Fruit fly (Drosophila melanogaster) S2 (cell line): Measurements from ENCODE around the gene ppk24.

ENCODE experiments used
- CG8478 ChIP-seq: fragments of >200 bp; optimal IDR thresholded peaks from 2 replicates; lab custom pipeline; 2018
- CTCF ChIP-seq, 2 experiments: fragments of >200 bp; optimal IDR thresholded peaks; 2 replicates each; lab custom pipeline; 2018

Gene ppk24

DNA sequence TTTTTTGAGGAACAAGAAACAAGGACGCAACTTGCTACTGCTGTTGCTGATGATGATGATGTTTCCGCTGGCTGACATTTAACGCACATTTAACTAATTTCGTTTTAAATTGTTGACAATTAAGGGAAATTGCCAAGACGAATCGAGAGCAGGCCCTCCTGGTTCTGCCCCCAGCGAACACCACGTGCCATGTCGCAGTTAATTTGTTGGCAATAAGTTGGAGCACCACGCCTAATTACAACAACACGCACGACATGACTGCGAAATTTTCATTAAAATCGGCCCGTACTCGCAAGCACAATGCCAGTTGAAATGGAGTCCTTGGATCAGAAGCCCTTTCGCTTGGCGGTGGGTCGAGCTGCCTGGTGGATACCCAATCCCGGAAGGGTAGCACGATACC, at the start of gene ppk24:
Gene ppk24 (plus strand): TSS at position 301 of the 400 bp plus-strand sequence.
- no peak for TF ChIP-seq CTCF (optimal IDR thresholded peaks at IDR 0.05; lab: Kevin White, UChicago)
- no peak for TF ChIP-seq CG8478 (lab: Kevin White, UChicago)

DNA sequence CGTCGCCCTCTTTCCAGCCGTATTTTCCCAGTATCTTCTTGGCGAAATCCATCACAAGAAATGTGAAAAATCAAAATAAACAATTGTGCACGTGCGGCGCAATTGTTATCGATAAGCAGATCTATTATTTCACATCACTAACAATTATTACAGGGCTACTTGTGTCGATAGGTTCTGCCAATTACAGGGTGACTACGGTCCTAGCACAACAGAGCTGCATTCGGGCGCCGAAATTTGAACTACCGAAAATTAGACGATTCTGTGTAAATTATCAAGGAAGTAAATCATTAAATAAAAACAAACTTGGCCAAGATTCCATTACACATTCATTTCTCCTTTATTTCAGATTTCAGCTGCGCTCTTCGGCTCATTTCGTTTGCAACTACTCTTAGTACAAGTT, 49.7 kb upstream of the ppk24 start, which contains the start of gene CG15561:
Gene CG15561 (minus strand): TSS at position 113 of the 400 bp plus-strand sequence.
- TF ChIP-seq CG8478 (lab: Kevin White, UChicago), result no peak

DNA sequence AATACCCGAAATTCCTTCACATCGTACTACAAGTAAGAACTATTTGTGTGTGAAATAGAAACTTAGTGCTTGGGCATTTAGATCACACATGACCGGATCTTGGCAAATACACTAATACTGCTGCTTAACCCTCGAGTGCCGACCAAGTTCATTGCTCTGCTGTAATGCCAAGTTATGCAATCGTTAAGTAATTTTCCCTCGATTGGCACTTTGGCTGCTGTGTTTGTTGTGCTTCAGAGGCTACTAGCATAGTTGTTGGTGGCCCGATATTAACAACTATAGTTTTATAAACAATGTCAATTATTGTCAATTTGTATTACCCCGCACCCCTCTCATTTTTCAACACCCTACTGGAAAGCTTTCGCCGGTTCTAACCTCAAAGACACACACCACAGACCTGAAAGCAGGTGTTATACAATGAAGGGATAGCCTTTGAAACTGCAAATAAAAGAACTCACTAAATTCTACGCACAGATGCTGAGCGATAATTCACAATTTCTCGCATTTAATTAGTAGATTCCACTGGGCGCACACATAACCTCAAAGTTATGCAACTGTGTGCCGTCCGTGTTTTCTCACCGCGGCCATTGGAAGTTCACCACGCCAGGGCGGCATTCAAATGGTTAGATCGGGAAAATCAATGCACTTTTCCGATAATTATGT, 47.2 kb upstream of the ppk24 start:
- no peak for TF ChIP-seq CG8478 (lab: Kevin White, UChicago)
- TF ChIP-seq CTCF (optimal IDR thresholded peaks at IDR 0.05; lab: Kevin White, UChicago), result no peak

DNA sequence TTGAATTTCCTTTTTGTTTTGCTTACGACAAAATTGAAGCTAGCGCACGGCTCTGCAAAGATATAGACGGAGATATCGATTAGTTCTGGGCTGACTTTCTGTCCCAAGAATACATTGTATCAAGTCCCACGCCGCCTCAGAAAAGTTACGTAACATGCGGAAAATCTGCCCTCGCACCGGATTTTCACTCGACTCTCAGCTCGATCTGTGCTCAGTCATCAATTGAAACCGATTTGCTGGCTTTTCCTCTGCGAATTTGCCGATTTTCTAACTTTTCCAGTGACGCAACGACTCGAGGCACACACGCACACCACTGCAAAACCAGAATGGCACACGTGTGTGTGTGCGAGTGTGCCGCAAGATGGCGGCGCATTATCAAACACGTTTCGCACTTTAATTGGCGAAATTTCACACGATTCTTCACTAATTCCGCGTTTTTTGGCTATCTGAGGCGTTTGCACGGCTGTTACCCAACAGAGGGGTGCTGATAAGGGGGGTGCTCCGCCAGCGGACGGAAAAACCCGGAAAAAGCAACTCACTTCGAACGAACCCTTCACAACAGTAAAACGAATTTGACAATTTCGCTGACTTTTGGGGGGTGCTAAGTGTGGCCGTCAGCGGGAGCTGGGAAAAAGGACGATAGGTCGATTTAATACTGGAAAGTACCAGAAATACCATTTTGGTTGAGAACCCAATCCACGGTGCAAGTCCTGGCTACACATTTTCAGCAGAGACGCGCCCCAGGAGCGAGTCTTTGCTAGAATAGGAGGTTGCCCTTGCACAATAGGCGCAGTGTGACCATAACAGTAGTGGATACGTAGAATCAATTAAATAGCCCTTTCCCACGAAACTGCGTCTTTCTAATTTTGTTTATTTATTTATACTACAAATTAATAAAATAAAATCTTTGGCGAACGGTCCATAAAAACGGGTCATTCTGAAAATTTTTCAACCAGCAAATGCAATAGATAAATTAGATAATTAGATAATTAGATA, 46.2 kb upstream of the ppk24 start, which contains the start of gene ATPsynC:
Gene ATPsynC (minus strand): TSS at position 634 of the 996 bp plus-strand sequence.
- peak; percentile 75 to 82 for TF ChIP-seq CTCF (optimal IDR thresholded peaks at IDR 0.05; lab: Kevin White, UChicago)
- TF ChIP-seq CG8478 (lab: Kevin White, UChicago), result no peak

DNA sequence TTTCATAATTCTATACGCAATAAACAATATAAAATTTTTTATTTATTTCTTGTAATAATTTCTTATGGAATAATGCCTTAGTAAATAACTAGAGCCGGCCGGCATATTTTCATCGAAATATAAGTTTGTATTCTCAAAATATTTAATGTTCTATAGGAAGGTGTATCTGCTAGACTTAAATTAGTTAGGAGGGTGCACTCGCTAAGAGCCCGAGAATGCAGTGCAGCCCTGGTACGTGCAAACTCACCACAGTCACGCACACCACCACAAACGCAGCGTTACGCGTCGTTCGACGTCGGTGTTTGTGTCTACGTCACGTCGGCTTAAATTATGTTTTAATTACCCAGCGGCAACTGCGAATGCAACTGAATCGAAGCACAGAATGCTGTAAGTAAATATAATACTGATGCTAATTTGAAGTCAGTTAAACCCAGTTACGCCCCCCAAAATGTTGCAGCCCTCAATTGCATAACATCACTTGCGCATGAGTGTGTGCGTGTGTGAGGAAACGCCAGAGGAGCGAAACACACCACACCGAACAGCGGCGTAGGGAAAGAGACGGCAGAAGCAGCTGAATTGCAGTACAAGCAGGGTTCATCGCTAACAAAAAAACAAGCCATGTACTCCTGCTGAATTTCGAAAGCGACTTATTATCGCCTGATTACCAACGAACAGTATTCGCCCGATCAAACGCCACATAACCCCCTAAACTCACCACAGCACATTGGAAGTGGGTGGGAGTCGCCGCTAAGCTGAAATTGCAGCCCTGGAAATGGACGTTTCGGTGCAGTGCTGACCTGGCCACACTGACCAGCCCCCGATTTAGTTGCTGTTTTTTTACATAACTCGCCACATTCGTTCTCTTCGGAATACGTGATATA, 44.8 kb upstream of the ppk24 start, which contains the start of gene CG12054:
Gene CG12054 (plus strand): TSS at position 247 of the 881 bp plus-strand sequence.
- no peak for TF ChIP-seq CG8478 (lab: Kevin White, UChicago)
- TF ChIP-seq CTCF (optimal IDR thresholded peaks at IDR 0.05; lab: Kevin White, UChicago), result peak; percentile 55 to 58

DNA sequence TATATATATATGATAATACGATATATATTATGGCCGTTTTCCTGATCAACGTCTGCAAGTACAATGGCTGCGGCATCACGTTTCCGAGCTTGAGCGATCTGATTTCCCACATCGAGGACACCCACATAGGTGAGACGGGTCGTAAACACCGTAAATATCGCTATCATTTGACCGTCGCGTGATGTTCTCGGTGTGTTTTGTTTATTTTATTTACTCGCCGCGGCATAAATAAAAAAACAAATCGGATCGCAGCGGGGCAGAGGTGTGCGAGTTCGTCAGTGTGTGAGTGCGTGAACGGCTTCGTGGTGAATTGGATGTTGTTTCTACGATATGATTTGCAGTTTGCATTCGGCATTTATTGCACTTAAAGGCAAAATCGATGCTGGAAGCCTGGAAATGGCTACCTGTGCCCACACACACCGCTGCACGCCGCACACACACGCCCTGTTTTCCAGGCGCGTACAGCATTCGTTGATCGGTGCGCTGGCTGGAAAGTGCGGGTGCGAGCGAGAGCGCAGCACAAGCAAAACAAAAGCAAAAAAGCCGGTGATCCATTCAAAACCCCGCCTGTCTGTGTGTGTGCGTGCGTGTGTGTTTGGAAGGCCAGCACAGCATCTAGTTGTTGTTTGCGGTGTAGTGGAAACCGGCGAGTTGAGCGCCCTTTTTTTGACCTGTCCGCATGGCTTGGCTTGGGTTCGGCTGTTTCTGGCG, 44.0 kb upstream of the ppk24 start:
- TF ChIP-seq CG8478 (lab: Kevin White, UChicago), result no peak
- no peak for TF ChIP-seq CTCF (optimal IDR thresholded peaks at IDR 0.05; lab: Kevin White, UChicago)

DNA sequence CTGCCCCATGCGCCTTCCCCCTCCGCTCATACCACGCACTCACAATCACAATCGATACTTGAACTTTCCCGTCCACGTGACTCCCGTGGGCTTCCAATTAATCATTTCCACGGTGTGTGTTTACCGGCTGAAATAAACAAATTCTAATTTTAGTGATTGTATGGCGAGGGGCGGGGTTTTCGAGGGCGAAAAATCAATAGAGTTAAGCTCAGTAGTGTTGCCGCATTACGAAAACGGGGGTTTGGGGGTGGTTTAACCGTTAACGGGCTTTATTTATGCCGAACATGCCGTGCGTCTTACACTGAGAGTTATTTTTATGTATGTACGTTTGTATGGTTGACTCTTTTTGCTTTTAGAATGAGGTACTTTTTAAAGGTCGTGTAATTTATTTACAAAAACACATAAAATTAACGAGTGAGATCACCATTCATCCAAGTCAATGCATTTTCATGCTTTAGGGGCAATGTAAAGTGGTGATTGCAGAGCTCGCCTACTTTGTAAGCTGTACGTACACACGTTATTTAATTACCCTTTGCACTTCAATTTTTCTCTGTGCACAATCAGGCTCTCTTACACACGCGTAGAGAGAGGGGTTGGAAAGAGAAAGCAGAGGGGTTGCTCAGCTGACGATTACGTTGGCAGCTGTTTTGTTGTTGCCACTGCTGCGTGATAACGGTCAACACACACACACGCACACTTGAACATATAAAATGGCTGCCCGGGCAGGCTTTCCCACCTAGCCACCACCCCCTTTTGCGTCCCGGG, 43.2 kb upstream of the ppk24 start:
- TF ChIP-seq CG8478 (lab: Kevin White, UChicago), result no peak
- no peak for TF ChIP-seq CTCF (optimal IDR thresholded peaks at IDR 0.05; lab: Kevin White, UChicago)

DNA sequence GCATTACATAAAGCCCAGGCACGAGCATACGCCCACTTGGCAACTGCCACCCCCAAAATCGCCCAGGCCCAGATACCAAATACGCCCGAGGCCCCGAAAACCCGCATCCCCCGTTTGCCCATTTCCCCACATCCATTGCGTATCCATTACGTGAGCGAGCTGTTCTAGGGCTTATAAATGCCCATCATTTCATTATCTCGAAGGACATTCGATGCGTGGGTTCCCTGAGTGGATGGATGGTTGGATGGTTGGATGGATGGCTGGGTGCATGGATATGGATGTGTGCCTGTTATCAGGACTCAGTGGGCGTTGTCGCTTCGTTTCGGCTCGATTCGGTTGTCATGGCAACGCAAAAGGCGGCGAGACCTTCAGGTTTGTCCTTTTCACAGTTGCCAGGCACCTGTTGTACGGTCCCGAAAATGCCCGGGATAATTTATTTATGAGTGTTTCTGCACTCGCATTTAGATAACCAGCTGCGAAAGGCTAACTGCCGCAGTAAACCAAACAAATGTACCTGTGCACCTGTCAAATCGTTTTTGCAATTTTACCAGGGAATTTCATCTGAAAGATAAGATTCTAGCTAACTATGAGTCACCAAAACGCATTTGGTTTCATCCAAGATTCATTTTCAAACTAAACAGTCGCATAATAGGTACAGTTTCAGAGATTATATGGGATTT, 42.5 kb upstream of the ppk24 start:
- no peak for TF ChIP-seq CG8478 (lab: Kevin White, UChicago)
- no peak for TF ChIP-seq CTCF (optimal IDR thresholded peaks at IDR 0.05; lab: Kevin White, UChicago)

DNA sequence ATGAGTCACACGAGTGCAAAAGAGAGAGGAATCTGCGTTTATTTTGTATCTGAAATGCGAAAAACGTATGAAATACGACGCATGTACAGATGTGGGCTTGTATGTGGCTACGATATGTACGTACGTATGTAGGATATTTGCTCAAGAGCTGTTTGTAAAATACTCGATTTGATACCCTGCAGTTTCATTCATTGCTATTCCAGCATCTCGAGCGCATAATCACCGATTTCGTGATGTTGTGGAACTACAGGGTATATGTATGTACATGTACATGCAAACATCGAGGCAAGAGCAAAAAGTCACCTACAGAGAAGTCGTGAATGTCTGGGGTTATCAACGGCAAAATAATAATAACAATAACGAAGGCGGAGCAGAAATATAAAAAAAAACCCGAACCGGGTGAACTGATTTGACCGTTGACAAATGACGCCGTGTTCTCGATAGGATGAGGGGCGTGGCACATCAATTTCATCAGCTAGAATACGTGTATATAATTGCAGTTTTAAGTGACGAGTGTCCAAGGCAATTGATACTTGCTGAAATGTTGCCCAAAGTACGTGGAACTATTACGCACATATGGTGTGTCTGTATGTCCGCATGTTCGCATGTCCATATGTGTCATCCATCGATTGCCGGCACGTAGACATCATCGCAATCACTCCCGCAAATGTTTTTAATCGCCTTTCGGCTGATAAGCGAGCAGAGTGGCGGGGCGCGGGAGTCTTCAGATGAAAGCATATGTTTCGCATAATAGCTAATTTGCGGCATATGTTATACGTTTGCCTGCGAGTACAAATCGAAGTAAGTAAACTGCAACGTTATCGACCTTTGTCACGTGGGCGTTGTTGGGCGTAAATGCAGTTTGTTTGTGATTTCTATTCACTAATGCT, 41.3 kb upstream of the ppk24 start:
- TF ChIP-seq CG8478 (lab: Kevin White, UChicago), result no peak
- no peak for TF ChIP-seq CTCF (optimal IDR thresholded peaks at IDR 0.05; lab: Kevin White, UChicago)

DNA sequence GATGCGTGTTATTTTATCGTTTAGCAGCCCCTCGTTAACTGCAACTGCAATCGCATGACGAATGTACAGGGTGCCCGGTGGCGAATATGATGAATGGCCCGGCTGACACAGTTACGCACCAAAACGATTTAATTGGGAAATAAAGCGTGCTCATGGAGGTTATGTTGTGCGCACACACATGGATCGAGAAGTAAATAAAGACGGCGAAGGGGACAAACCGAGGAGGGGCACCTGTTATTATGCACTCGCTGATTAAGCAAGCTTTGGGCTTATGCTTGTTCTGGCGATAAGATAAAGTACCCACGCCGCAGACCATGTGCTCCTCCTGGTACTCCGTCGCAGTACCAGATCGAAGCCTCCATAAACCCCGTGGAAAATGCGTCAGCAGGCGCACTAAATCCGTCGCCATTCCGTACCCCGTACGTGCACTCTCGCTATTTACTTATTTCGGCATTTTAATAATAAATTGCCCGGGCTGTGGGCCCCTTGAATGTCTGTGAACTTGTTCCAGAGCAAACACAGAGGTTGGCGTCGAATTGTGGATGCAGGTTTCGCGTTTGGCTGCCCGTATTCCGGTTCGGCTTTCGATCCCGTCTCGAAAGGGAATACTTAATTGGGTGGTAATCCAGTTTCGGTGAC, 40.4 kb upstream of the ppk24 start:
- TF ChIP-seq CTCF (optimal IDR thresholded peaks at IDR 0.05; lab: Kevin White, UChicago), result no peak
- no peak for TF ChIP-seq CG8478 (lab: Kevin White, UChicago)

DNA sequence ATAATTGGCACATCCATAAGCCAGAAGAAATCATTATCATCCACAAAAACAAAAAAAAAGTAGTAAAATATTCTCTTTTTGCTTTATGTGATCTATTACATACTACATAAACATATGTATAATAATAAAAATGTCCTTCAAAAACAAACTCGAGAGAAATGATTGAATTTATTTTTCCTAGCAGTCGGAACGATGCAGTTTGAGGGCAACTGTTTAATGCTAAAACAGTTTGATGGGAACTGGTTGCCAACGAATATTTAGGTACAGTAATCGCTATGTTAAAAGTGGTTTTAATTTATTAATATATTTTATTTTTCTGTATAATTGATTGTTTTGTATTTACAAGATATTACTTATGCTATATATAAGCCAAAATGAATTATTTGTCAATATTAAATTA, 34.4 kb upstream of the ppk24 start:
- TF ChIP-seq CTCF (optimal IDR thresholded peaks at IDR 0.05; lab: Kevin White, UChicago), result peak in 1 of 2 experiments; percentile 9
- no peak for TF ChIP-seq CG8478 (lab: Kevin White, UChicago)
